Worm (Caenorhabditis elegans) whole organism, mixed stage, embryonic: Measurements from ENCODE around the gene F58A6.2.

Experiments
- M03D4.4 ChIP-seq: sonication (generic microtip); optimal IDR thresholded peaks from 2 replicates; lab custom pipeline; 2017; ENCODE audit warnings: mild to moderate bottlenecking, missing genetic modification characterization, missing compliant biosample characterization
- bed-3 ChIP-seq: fragments of 200-800 bp; sonication (Bioruptor generic); optimal IDR thresholded peaks from 3 replicates; lab custom pipeline; 2018; ENCODE audit warnings: mild to moderate bottlenecking, missing genetic modification characterization, moderate library complexity, missing compliant biosample characterization
- blmp-1 ChIP-seq: fragments of 150-350 bp; optimal IDR thresholded peaks from 2 replicates; lab custom pipeline; 2014; ENCODE audit warnings: missing biosample characterization, missing genetic modification characterization
- ceh-39 ChIP-seq: fragments of 150-350 bp; optimal IDR thresholded peaks from 2 replicates; lab custom pipeline; 2014; ENCODE audit warnings: missing biosample characterization, missing genetic modification characterization
- ceh-43 ChIP-seq: fragments of 200-800 bp; sonication (Bioruptor generic); optimal IDR thresholded peaks from 2 replicates; lab custom pipeline; 2018; ENCODE audit warnings: mild to moderate bottlenecking, missing genetic modification characterization, moderate library complexity, missing compliant biosample characterization
- ceh-83 ChIP-seq: fragments of 200-800 bp; sonication (Bioruptor generic); optimal IDR thresholded peaks from 2 replicates; lab custom pipeline; 2018; ENCODE audit warnings: mild to moderate bottlenecking, missing genetic modification characterization, missing compliant biosample characterization
- ces-1 ChIP-seq: fragments of 150-350 bp; optimal IDR thresholded peaks from 2 replicates; lab custom pipeline; 2014; ENCODE audit warnings: missing biosample characterization, missing genetic modification reagents, missing genetic modification characterization
- cnd-1 ChIP-seq: fragments of 200-800 bp; sonication (Bioruptor generic); optimal IDR thresholded peaks from 2 replicates; lab custom pipeline; 2018; ENCODE audit warnings: mild to moderate bottlenecking, missing genetic modification characterization, missing compliant biosample characterization
- drap-1 ChIP-seq: fragments of 200-800 bp; sonication (Bioruptor generic); optimal IDR thresholded peaks from 3 replicates; lab custom pipeline; 2018; ENCODE audit warnings: mild to moderate bottlenecking, missing genetic modification characterization, missing compliant biosample characterization
- elt-1 ChIP-seq: sonication (generic microtip); optimal IDR thresholded peaks from 2 replicates; lab custom pipeline; 2017; ENCODE audit warnings: missing genetic modification characterization, mild to moderate bottlenecking, missing compliant biosample characterization, antibody characterized with exemption, moderate library complexity, borderline replicate concordance; ENCODE audit not compliant: insufficient read depth
- elt-3 ChIP-seq: fragments of 150-350 bp; optimal IDR thresholded peaks from 2 replicates; lab custom pipeline; 2014; ENCODE audit warnings: missing biosample characterization, missing genetic modification characterization
- flh-1 ChIP-seq: fragments of 200-800 bp; sonication (Bioruptor generic); optimal IDR thresholded peaks from 2 replicates; lab custom pipeline; 2018; ENCODE audit warnings: mild to moderate bottlenecking, missing genetic modification characterization, moderate library complexity, missing compliant biosample characterization
- ham-2 ChIP-seq: fragments of 200-800 bp; sonication (Bioruptor generic); optimal IDR thresholded peaks from 2 replicates; lab custom pipeline; 2018; ENCODE audit warnings: mild to moderate bottlenecking, missing genetic modification characterization, missing compliant biosample characterization
- hlh-1 ChIP-seq: fragments of 150-350 bp; optimal IDR thresholded peaks from 2 replicates; lab custom pipeline; 2014; ENCODE audit warnings: missing biosample characterization, missing genetic modification reagents, missing genetic modification characterization
- lin-13 ChIP-seq: fragments of 150-350 bp; optimal IDR thresholded peaks from 2 replicates; lab custom pipeline; 2014; ENCODE audit warnings: missing biosample characterization, missing genetic modification characterization
- lin-32 ChIP-seq: fragments of 200-800 bp; sonication (Bioruptor generic); optimal IDR thresholded peaks from 2 replicates; lab custom pipeline; 2018; ENCODE audit warnings: mild to moderate bottlenecking, missing genetic modification characterization, missing compliant biosample characterization
- lsy-2 ChIP-seq: fragments of 150-350 bp; optimal IDR thresholded peaks from 2 replicates; lab custom pipeline; 2014; ENCODE audit warnings: missing biosample characterization, missing genetic modification characterization
- mab-5 ChIP-seq: fragments of 150-350 bp; optimal IDR thresholded peaks from 2 replicates; lab custom pipeline; 2014; ENCODE audit warnings: missing biosample characterization, missing genetic modification characterization
- mep-1 ChIP-seq: fragments of 150-350 bp; optimal IDR thresholded peaks from 2 replicates; lab custom pipeline; 2017; ENCODE audit warnings: missing biosample characterization, missing genetic modification reagents, missing genetic modification characterization, inconsistent platforms
- mls-2 ChIP-seq: sonication (generic microtip); optimal IDR thresholded peaks from 2 replicates; lab custom pipeline; 2016; ENCODE audit warnings: mild to moderate bottlenecking, missing genetic modification characterization, moderate library complexity, missing compliant biosample characterization
- nhr-12 ChIP-seq: fragments of 150-350 bp; optimal IDR thresholded peaks from 2 replicates; lab custom pipeline; 2014; ENCODE audit warnings: missing biosample characterization, missing genetic modification characterization
- nhr-2 ChIP-seq: fragments of 150-350 bp; optimal IDR thresholded peaks from 2 replicates; lab custom pipeline; 2014; ENCODE audit warnings: missing biosample characterization, missing genetic modification characterization
- nhr-237 ChIP-seq: fragments of 150-350 bp; optimal IDR thresholded peaks from 2 replicates; lab custom pipeline; 2014; ENCODE audit warnings: missing biosample characterization, missing genetic modification characterization
- nhr-28 ChIP-seq: fragments of 150-350 bp; optimal IDR thresholded peaks from 2 replicates; lab custom pipeline; 2014; ENCODE audit warnings: missing biosample characterization, missing genetic modification characterization
- nhr-76 ChIP-seq: sonication (generic microtip); optimal IDR thresholded peaks from 2 replicates; lab custom pipeline; 2017; ENCODE audit warnings: missing biosample characterization, missing genetic modification characterization
- pha-4 ChIP-seq: fragments of 150-350 bp; optimal IDR thresholded peaks from 2 replicates; lab custom pipeline; 2018; ENCODE audit warnings: missing biosample characterization, missing genetic modification reagents, missing genetic modification characterization
- sem-2 ChIP-seq: fragments of 200-800 bp; sonication (Bioruptor generic); optimal IDR thresholded peaks from 2 replicates; lab custom pipeline; 2018; ENCODE audit warnings: mild to moderate bottlenecking, missing genetic modification characterization, missing compliant biosample characterization
- snpc-4 ChIP-seq: fragments of 150-350 bp; optimal IDR thresholded peaks from 2 replicates; lab custom pipeline; 2014; ENCODE audit warnings: missing biosample characterization, missing genetic modification characterization
- sptf-1 ChIP-seq: sonication (generic microtip); optimal IDR thresholded peaks from 2 replicates; lab custom pipeline; 2017; ENCODE audit warnings: mild to moderate bottlenecking, missing genetic modification characterization, moderate library complexity, missing compliant biosample characterization
- tbx-8 ChIP-seq: fragments of 200-800 bp; sonication (Bioruptor generic); optimal IDR thresholded peaks from 2 replicates; lab custom pipeline; 2018; ENCODE audit warnings: mild to moderate bottlenecking, missing genetic modification characterization, moderate library complexity, missing compliant biosample characterization
- unc-120 ChIP-seq: sonication (generic microtip); optimal IDR thresholded peaks from 2 replicates; lab custom pipeline; 2017; ENCODE audit warnings: missing genetic modification characterization, missing compliant biosample characterization; ENCODE audit not compliant: poor library complexity, severe bottlenecking
- unc-39 ChIP-seq: fragments of 150-350 bp; optimal IDR thresholded peaks from 2 replicates; lab custom pipeline; 2014; ENCODE audit warnings: missing biosample characterization, missing genetic modification characterization
- unc-62 ChIP-seq: fragments of 150-350 bp; optimal IDR thresholded peaks from 2 replicates; lab custom pipeline; 2014; ENCODE audit warnings: missing biosample characterization, missing genetic modification reagents, missing genetic modification characterization
- zip-8 ChIP-seq: fragments of 150-350 bp; optimal IDR thresholded peaks from 2 replicates; lab custom pipeline; 2014; ENCODE audit warnings: missing biosample characterization, missing genetic modification characterization
- ztf-11 ChIP-seq: fragments of 150-350 bp; optimal IDR thresholded peaks from 2 replicates; lab custom pipeline; 2014; ENCODE audit warnings: missing biosample characterization, missing genetic modification characterization

The F58A6.2 gene

ce11 chrII:5103784-5104457, 32.6 kb upstream of the F58A6.2 start, which contains the start of the genes C04G6.11 and mpk-2:
Gene C04G6.11 (minus strand): TSS chrII:5103834.
Gene mpk-2 (plus strand): TSS chrII:5104118.
- TF ChIP-seq elt-3 (tag; lab: Kevin White, UChicago) (no peak), unc-39 (tag; lab: Kevin White, UChicago) (no peak), ces-1 (GFP tag; lab: Kevin White, UChicago) (no peak), ztf-11 (tag; lab: Kevin White, UChicago) (no peak), bed-3 (GFP tag; lab: Kevin White, UChicago) (no peak), lin-32 (GFP tag; lab: Kevin White, UChicago) (no peak)
- TF ChIP-seq, all 35 proteins: peak for 0

- TF ChIP-seq blmp-1 (tag; lab: Kevin White, UChicago): peak; percentile 11
- TF ChIP-seq flh-1 (GFP tag; lab: Kevin White, UChicago): peak; percentile 93
- TF ChIP-seq unc-39 (tag; lab: Kevin White, UChicago): peak; percentile 22
- peak; percentile 92 for TF ChIP-seq mep-1 (tag; lab: Kevin White, UChicago)
- peak; percentile 83 for TF ChIP-seq hlh-1 (tag; lab: Kevin White, UChicago)
- TF ChIP-seq ceh-39: no peak
- TF ChIP-seq lsy-2 (tag; lab: Kevin White, UChicago): peak; percentile 71
- peak; percentile 80 for TF ChIP-seq ztf-11 (tag; lab: Kevin White, UChicago)
- peak; percentile 86 for TF ChIP-seq nhr-28 (tag; lab: Kevin White, UChicago)
- peak; percentile 64 for TF ChIP-seq lin-13 (tag; lab: Kevin White, UChicago)
- peak; percentile 53 for TF ChIP-seq nhr-237 (tag; lab: Kevin White, UChicago)
- TF ChIP-seq M03D4.4 (tag; lab: Kevin White, UChicago): peak; percentile 98
- TF ChIP-seq ces-1 (GFP tag; lab: Kevin White, UChicago): no peak
- peak; percentile 96 for TF ChIP-seq tbx-8 (GFP tag; lab: Kevin White, UChicago)
- no peak for TF ChIP-seq snpc-4 (tag; lab: Kevin White, UChicago)
- TF ChIP-seq sem-2: peak; percentile 94
- peak; percentile 72 for TF ChIP-seq nhr-12 (tag; lab: Kevin White, UChicago)
- TF ChIP-seq bed-3 (GFP tag; lab: Kevin White, UChicago): peak; percentile 93
- peak; percentile 19 for TF ChIP-seq elt-1 (tag; lab: Kevin White, UChicago)
- peak; percentile 40 for TF ChIP-seq elt-3 (tag; lab: Kevin White, UChicago)
- TF ChIP-seq sptf-1 (tag; lab: Kevin White, UChicago): peak; percentile 99
- TF ChIP-seq mls-2: peak; percentile 99
- TF ChIP-seq lin-32 (GFP tag; lab: Kevin White, UChicago): peak; percentile 99
- peak; percentile 99 for TF ChIP-seq drap-1 (GFP tag; lab: Kevin White, UChicago)
- TF ChIP-seq mab-5: no peak
- TF ChIP-seq ham-2 (GFP tag; lab: Kevin White, UChicago): peak; percentile 95
- peak; percentile 83 for TF ChIP-seq unc-62 (GFP tag; lab: Kevin White, UChicago)
- peak; percentile 96 for TF ChIP-seq unc-120
- TF ChIP-seq nhr-76 (tag; lab: Kevin White, UChicago): peak; percentile 22
- TF ChIP-seq pha-4 (tag; lab: Kevin White, UChicago): peak; percentile 36
- TF ChIP-seq zip-8: no peak
- TF ChIP-seq cnd-1 (tag; lab: Kevin White, UChicago): peak; percentile 98
- peak; percentile 93 for TF ChIP-seq ceh-43 (GFP tag; lab: Kevin White, UChicago)
- peak; percentile 98 for TF ChIP-seq ceh-83 (GFP tag; lab: Kevin White, UChicago)
- no peak for TF ChIP-seq nhr-2 (tag; lab: Kevin White, UChicago)
Measured at ce11 chrII:5105020-5105419, 31.5 kb upstream of the F58A6.2 start.

DNA sequence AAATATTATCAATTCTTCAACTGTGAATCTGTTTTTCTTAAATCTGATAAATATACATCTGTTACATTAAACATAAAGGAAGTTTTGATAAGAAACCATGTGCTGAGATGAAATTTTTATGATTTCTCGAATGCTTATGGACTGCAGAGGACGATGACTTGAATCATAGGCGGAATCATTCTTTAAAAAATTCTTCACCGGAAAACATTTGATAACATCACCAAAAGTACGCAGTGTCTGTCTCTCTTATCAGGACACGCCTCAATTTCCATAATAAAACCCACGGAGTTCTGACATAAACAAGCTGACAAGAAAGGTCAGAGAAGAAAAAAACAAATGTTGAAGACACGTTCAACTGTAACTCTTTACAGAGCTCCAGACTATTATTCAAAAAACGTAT, 26.8 kb upstream of the F58A6.2 start, which contains the start of gene F09C12.2:
Gene F09C12.2, plus strand, starts transcription at position 320 of the 400 bp plus-strand sequence.
- no peak for TF ChIP-seq sem-2
- no peak for TF ChIP-seq elt-3 (tag; lab: Kevin White, UChicago)
- no peak for TF ChIP-seq nhr-28 (tag; lab: Kevin White, UChicago)
- no peak for TF ChIP-seq tbx-8 (GFP tag; lab: Kevin White, UChicago)
- TF ChIP-seq unc-120: no peak
- no peak for TF ChIP-seq nhr-237 (tag; lab: Kevin White, UChicago)
- TF ChIP-seq ham-2 (GFP tag; lab: Kevin White, UChicago): no peak
- no peak for TF ChIP-seq flh-1 (GFP tag; lab: Kevin White, UChicago)
- no peak for TF ChIP-seq unc-62 (GFP tag; lab: Kevin White, UChicago)
- no peak for TF ChIP-seq bed-3 (GFP tag; lab: Kevin White, UChicago)
- TF ChIP-seq lin-32 (GFP tag; lab: Kevin White, UChicago): no peak
- no peak for TF ChIP-seq ceh-83 (GFP tag; lab: Kevin White, UChicago)
- no peak for TF ChIP-seq cnd-1 (tag; lab: Kevin White, UChicago)
- no peak for TF ChIP-seq mab-5
- no peak for TF ChIP-seq ces-1 (GFP tag; lab: Kevin White, UChicago)
